Fruit fly (Drosophila melanogaster): ENCODE measurements around the gene CG31683.

dm6 chr2L:20476718-20477277, 27.0 kb upstream of the CG31683 start:
- TF ChIP-seq Crg-1 (GFP tag; optimal IDR thresholded peaks at IDR 0.05) (no peak), Clk (GFP tag; optimal IDR thresholded peaks at IDR 0.05) (no peak), toe (GFP tag; optimal IDR thresholded peaks at IDR 0.05) (no peak), kay (GFP tag; ENCODE audit: borderline replicate concordance) (no peak)

All from whole organism, adult.